Worm (Caenorhabditis elegans) whole organism, L4 larva: ENCODE results near the gene metl-6.

ENCODE experiments used
- D1046.2 ChIP-seq: fragments of 200-800 bp; sonication (Bioruptor generic); IDR thresholded peaks from 2 replicates; pipeline ENCODE4 v1.3.6; 2022; ENCODE audit warnings: missing genetic modification characterization, missing compliant biosample characterization
- F26F4.8 ChIP-seq: fragments of 200-800 bp; sonication (Bioruptor generic); conservative IDR thresholded peaks from 2 replicates; pipeline ENCODE4 v1.3.6; 2022; ENCODE audit warnings: missing genetic modification characterization, missing compliant biosample characterization
- F49E8.2 ChIP-seq: sonication (generic microtip); optimal IDR thresholded peaks from 2 replicates; lab custom pipeline; 2016; ENCODE audit warnings: missing compliant biosample characterization, mild to moderate bottlenecking, missing genetic modification characterization, borderline replicate concordance
- T20F7.1 ChIP-seq: fragments of 200-800 bp; sonication (Bioruptor generic); optimal IDR thresholded peaks from 2 replicates; lab custom pipeline; 2018; ENCODE audit warnings: mild to moderate bottlenecking, missing genetic modification characterization, missing compliant biosample characterization
- aha-1 ChIP-seq: fragments of 150-350 bp; peaks from one replicate; lab custom pipeline; 2014; ENCODE audit warnings: missing biosample characterization, missing genetic modification characterization
- arid-1 ChIP-seq: fragments of 200-800 bp; sonication (Bioruptor generic); conservative IDR thresholded peaks from 2 replicates; pipeline ENCODE4 v1.3.6; 2022; ENCODE audit warnings: missing genetic modification reagents, missing genetic modification characterization, missing compliant biosample characterization
- ceh-20 ChIP-seq: fragments of 200-800 bp; sonication (Bioruptor generic); IDR thresholded peaks from 2 replicates; pipeline ENCODE4 v1.3.6; 2022; ENCODE audit warnings: missing genetic modification reagents, missing genetic modification characterization, missing compliant biosample characterization
- ceh-28 ChIP-seq: fragments of 150-350 bp; optimal IDR thresholded peaks from 2 replicates; lab custom pipeline; 2014; ENCODE audit warnings: missing biosample characterization, missing genetic modification reagents, missing genetic modification characterization
- cey-2 ChIP-seq: sonication (generic microtip); optimal IDR thresholded peaks from 3 replicates; lab custom pipeline; 2017; ENCODE audit warnings: missing genetic modification characterization, mild to moderate bottlenecking, missing compliant biosample characterization, antibody characterized with exemption, borderline replicate concordance; ENCODE audit not compliant: insufficient read depth
- daf-16 ChIP-seq, 3 experiments: sonication (generic microtip); optimal IDR thresholded peaks; 2 replicates each; lab custom pipeline; 2016 to 2017; ENCODE audit warnings: missing genetic modification characterization in 3 of 3, missing genetic modification reagents in 3 of 3, mild to moderate bottlenecking in 2 of 3, missing compliant biosample characterization in 2 of 3, missing biosample characterization in 1 of 3, moderate library complexity in 1 of 3
- dmd-6 ChIP-seq: fragments of 200-800 bp; sonication (Bioruptor generic); IDR thresholded peaks from 2 replicates; pipeline ENCODE4 v1.3.6; 2022; ENCODE audit warnings: missing genetic modification reagents, missing genetic modification characterization, missing compliant biosample characterization
- dpl-1 ChIP-seq: fragments of 150-350 bp; optimal IDR thresholded peaks from 2 replicates; lab custom pipeline; 2014; ENCODE audit warnings: missing biosample characterization, missing genetic modification reagents, missing genetic modification characterization
- dve-1 ChIP-seq: sonication (generic microtip); optimal IDR thresholded peaks from 2 replicates; lab custom pipeline; 2017; ENCODE audit warnings: antibody characterized with exemption, mild to moderate bottlenecking, missing genetic modification characterization, missing compliant biosample characterization; ENCODE audit not compliant: insufficient read depth
- fkh-10 ChIP-seq: fragments of 150-350 bp; optimal IDR thresholded peaks from 2 replicates; lab custom pipeline; 2014; ENCODE audit warnings: missing biosample characterization, missing genetic modification reagents, missing genetic modification characterization
- hlh-11 ChIP-seq: fragments of 200-800 bp; sonication (Bioruptor generic); optimal IDR thresholded peaks from 2 replicates; lab custom pipeline; 2018; ENCODE audit warnings: mild to moderate bottlenecking, missing genetic modification characterization, missing compliant biosample characterization
- hlh-30 ChIP-seq: sonication (generic microtip); optimal IDR thresholded peaks from 2 replicates; lab custom pipeline; 2017; ENCODE audit warnings: antibody characterized with exemption, mild to moderate bottlenecking, missing genetic modification characterization, missing compliant biosample characterization; ENCODE audit not compliant: insufficient read depth
- lim-7 ChIP-seq: fragments of 200-800 bp; sonication (Bioruptor generic); IDR thresholded peaks from 2 replicates; pipeline ENCODE4 v1.3.6; 2022; ENCODE audit warnings: missing genetic modification characterization, missing compliant biosample characterization
- lin-13 ChIP-seq: fragments of 150-350 bp; optimal IDR thresholded peaks from 2 replicates; lab custom pipeline; 2014; ENCODE audit warnings: missing biosample characterization, missing genetic modification reagents, missing genetic modification characterization
- lin-15B ChIP-seq: fragments of 150-350 bp; sonication (generic microtip); optimal IDR thresholded peaks from 3 replicates; lab custom pipeline; 2014; ENCODE audit warnings: missing biosample characterization, missing genetic modification characterization
- lsy-2 ChIP-seq, 2 experiments: fragments of 150-350 bp in 1 of 2; sonication (generic microtip) in 1 of 2; optimal IDR thresholded peaks; 2 replicates each; lab custom pipeline; 2014 to 2017; ENCODE audit warnings: missing biosample characterization in 2 of 2, missing genetic modification characterization in 2 of 2
- mdl-1 ChIP-seq, 2 experiments: fragments of 150-350 bp in 1 of 2; sonication (generic microtip) in 1 of 2; optimal IDR thresholded peaks; 2 replicates each; lab custom pipeline; 2014 to 2017; ENCODE audit warnings: missing biosample characterization in 2 of 2, missing genetic modification characterization in 2 of 2
- mdt-29 ChIP-seq: fragments of 200-800 bp; sonication (Bioruptor generic); IDR thresholded peaks from 2 replicates; pipeline ENCODE4 v1.3.6; 2022; ENCODE audit warnings: missing genetic modification reagents, missing genetic modification characterization, missing compliant biosample characterization
- mep-1 ChIP-seq: fragments of 150-350 bp; sonication (generic microtip); optimal IDR thresholded peaks from 3 replicates; lab custom pipeline; 2014; ENCODE audit warnings: missing biosample characterization, missing genetic modification characterization
- mxl-3 ChIP-seq: fragments of 200-800 bp; sonication (Bioruptor generic); optimal IDR thresholded peaks from 2 replicates; lab custom pipeline; 2018; ENCODE audit warnings: mild to moderate bottlenecking, missing genetic modification characterization, missing compliant biosample characterization
- nhr-10 ChIP-seq: fragments of 150-350 bp; optimal IDR thresholded peaks from 2 replicates; lab custom pipeline; 2014; ENCODE audit warnings: missing biosample characterization, missing genetic modification characterization
- nhr-28 ChIP-seq: fragments of 150-350 bp; optimal IDR thresholded peaks from 2 replicates; lab custom pipeline; 2014; ENCODE audit warnings: missing biosample characterization, missing genetic modification characterization
- pqm-1 ChIP-seq: sonication (generic microtip); optimal IDR thresholded peaks from 2 replicates; lab custom pipeline; 2017; ENCODE audit warnings: missing biosample characterization, missing genetic modification characterization
- saeg-2 ChIP-seq: fragments of 200-800 bp; sonication (Bioruptor generic); IDR thresholded peaks from 2 replicates; pipeline ENCODE4 v1.3.6; 2022; ENCODE audit warnings: missing genetic modification reagents, missing genetic modification characterization, missing compliant biosample characterization
- snpc-1.2 ChIP-seq: fragments of 200-800 bp; sonication (Bioruptor generic); IDR thresholded peaks from 2 replicates; pipeline ENCODE4 v1.3.6; 2022; ENCODE audit warnings: missing genetic modification reagents, missing genetic modification characterization, missing compliant biosample characterization
- spr-3 ChIP-seq: fragments of 200-800 bp; sonication (Bioruptor generic); optimal IDR thresholded peaks from 2 replicates; lab custom pipeline; 2018; ENCODE audit warnings: mild to moderate bottlenecking, missing genetic modification characterization, missing compliant biosample characterization
- unc-62 ChIP-seq, 3 experiments: fragments of 150-350 bp in 1 of 3; sonication (generic microtip); optimal IDR thresholded peaks in 2 of 3; peaks in 1 of 3; 1 replicate in 1 of 3; 2 replicates in 2 of 3; lab custom pipeline; 2014 to 2017; ENCODE audit warnings: missing biosample characterization in 3 of 3, missing genetic modification characterization in 3 of 3, missing genetic modification reagents in 3 of 3, missing genotype in 1 of 3
- zag-1 ChIP-seq: fragments of 150-350 bp; optimal IDR thresholded peaks from 2 replicates; lab custom pipeline; 2014; ENCODE audit warnings: missing biosample characterization, missing genetic modification characterization
- ztf-11 ChIP-seq: fragments of 150-350 bp; optimal IDR thresholded peaks from 2 replicates; lab custom pipeline; 2014; ENCODE audit warnings: missing biosample characterization, missing genetic modification characterization

Gene metl-6

ce11 chrIII:3878986-3879756 lies 42.3 kb downstream of the metl-6 start:
- peak; percentile 48 for TF ChIP-seq nhr-28 (tag; lab: Kevin White, UChicago)
- no peak for TF ChIP-seq spr-3 (GFP tag; lab: Kevin White, UChicago)
- no peak for TF ChIP-seq arid-1 (GFP tag; lab: Robert Waterston, UW)
- TF ChIP-seq ztf-11 (tag; lab: Kevin White, UChicago) = no peak
- TF ChIP-seq lim-7 (GFP tag; lab: Robert Waterston, UW) = no peak
- TF ChIP-seq F26F4.8 (GFP tag; lab: Robert Waterston, UW) = no peak
- TF ChIP-seq ceh-28 (tag; lab: Kevin White, UChicago) = no peak
- peak; percentile 7 for TF ChIP-seq hlh-30 (tag; lab: Kevin White, UChicago)
- no peak for TF ChIP-seq F49E8.2

ce11 chrIII:3876197-3876897 lies 45.2 kb downstream of the metl-6 start:
- TF ChIP-seq daf-16 (GFP tag; optimal IDR thresholded peaks at IDR 0.05; lab: Kevin White, UChicago) (no peak), daf-16 (tag; optimal IDR thresholded peaks at IDR 0.05; lab: Kevin White, UChicago) (peak; percentile 3), dve-1 (tag; lab: Kevin White, UChicago) (peak; percentile 16), T20F7.1 (GFP tag; lab: Kevin White, UChicago) (no peak), pqm-1 (peak; percentile 41), F49E8.2 (no peak), fkh-10 (GFP tag; lab: Kevin White, UChicago) (no peak), saeg-2 (GFP tag; lab: Robert Waterston, UW) (no peak), dmd-6 (GFP tag; lab: Robert Waterston, UW) (peak; percentile 42), nhr-28 (tag; lab: Kevin White, UChicago) (peak; percentile 28), aha-1 (peak; percentile 52)

- TF ChIP-seq mep-1 (peak; percentile 67), zag-1 (no peak), lin-13 (peak; percentile 19), dpl-1 (GFP tag; lab: Kevin White, UChicago) (peak; percentile 1), ceh-20 (0 out of 2 replicates have a peak, but pooled peaks have one; percentile 27), D1046.2 (GFP tag; lab: Robert Waterston, UW) (no peak), mdl-1 (tag; optimal IDR thresholded peaks at IDR 0.05; lab: Kevin White, UChicago) (peak in 1 of 2 experiments; percentile 6), unc-62 (GFP tag; optimal IDR thresholded peaks at IDR 0.05 in 1 of 2; lab: Kevin White, UChicago) (peak in 1 of 2 experiments; percentile 57), unc-62 (tag; optimal IDR thresholded peaks at IDR 0.05; lab: Kevin White, UChicago) (no peak), daf-16 (GFP tag; optimal IDR thresholded peaks at IDR 0.05; lab: Kevin White, UChicago) (no peak), daf-16 (tag; optimal IDR thresholded peaks at IDR 0.05; lab: Kevin White, UChicago) (peak; percentile 60), mdt-29 (GFP tag; lab: Robert Waterston, UW) (peak; percentile 45; the same call in 1 of the 2 replicates), mxl-3 (peak; percentile 33), nhr-10 (tag; lab: Kevin White, UChicago) (no peak), hlh-11 (peak; percentile 74), dve-1 (tag; lab: Kevin White, UChicago) (peak; percentile 81), dmd-6 (GFP tag; lab: Robert Waterston, UW) (peak; percentile 42), lin-15B (tag; lab: Kevin White, UChicago) (no peak), lsy-2 (tag; optimal IDR thresholded peaks at IDR 0.05; lab: Kevin White, UChicago) (peak in 1 of 2 experiments; percentile 42), cey-2 (tag; lab: Kevin White, UChicago) (peak; percentile 45), snpc-1.2 (GFP tag; lab: Robert Waterston, UW) (no peak), nhr-28 (tag; lab: Kevin White, UChicago) (peak; percentile 72), hlh-30 (tag; lab: Kevin White, UChicago) (peak; percentile 92)
Measured at ce11 chrIII:3875608-3876007, 45.9 kb downstream of the metl-6 start.
